Fruit fly (Drosophila melanogaster) whole organism, embryonic: ENCODE measurements around the gene fzo.

Experiments
- Adf1 ChIP-seq: fragments of 200-800 bp; sonication (Bioruptor generic); IDR thresholded peaks from 2 replicates; pipeline ENCODE4 v1.3.6; 2022; ENCODE audit warnings: missing biosample characterization, missing genetic modification characterization
- Atf6 ChIP-seq: fragments of 200-800 bp; sonication (Bioruptor generic); IDR thresholded peaks from 2 replicates; pipeline ENCODE4 v1.3.6; 2022; ENCODE audit warnings: missing biosample characterization, missing genetic modification characterization
- BEAF-32 ChIP-seq: fragments of 200-800 bp; sonication (Bioruptor generic); optimal IDR thresholded peaks from 3 replicates; lab custom pipeline; 2017; ENCODE audit warnings: missing biosample characterization, missing genetic modification characterization, mild to moderate bottlenecking, moderate library complexity, missing genetic modification reagents
- CG12155 ChIP-seq: fragments of 200-800 bp; sonication (Bioruptor generic); optimal IDR thresholded peaks from 3 replicates; lab custom pipeline; 2016; ENCODE audit warnings: missing biosample characterization, missing genetic modification characterization
- CG14441 ChIP-seq: fragments of 200-800 bp; sonication (Bioruptor generic); IDR thresholded peaks from 2 replicates; pipeline ENCODE4 v1.3.6; 2022; ENCODE audit warnings: missing biosample characterization, missing genetic modification characterization
- CG18476 ChIP-seq: fragments of 200-800 bp; sonication (Bioruptor generic); optimal IDR thresholded peaks from 2 replicates; lab custom pipeline; 2016; ENCODE audit warnings: missing biosample characterization, mild to moderate bottlenecking, missing genetic modification characterization
- CG18599 ChIP-seq: fragments of 200-800 bp; sonication (Bioruptor generic); optimal IDR thresholded peaks from 3 replicates; lab custom pipeline; 2017; ENCODE audit warnings: missing biosample characterization, missing genetic modification characterization, mild to moderate bottlenecking, moderate library complexity, missing genetic modification reagents
- CG2120 ChIP-seq: fragments of 200-800 bp; sonication (Bioruptor generic); optimal IDR thresholded peaks from 3 replicates; lab custom pipeline; 2016; ENCODE audit warnings: missing biosample characterization, missing genetic modification characterization
- CG6854 ChIP-seq: fragments of 200-800 bp; sonication (Bioruptor generic); optimal IDR thresholded peaks from 3 replicates; lab custom pipeline; 2017; ENCODE audit warnings: missing biosample characterization, mild to moderate bottlenecking, missing genetic modification characterization
- CG8290 ChIP-seq, 3 experiments: fragments of 200-800 bp; sonication (Bioruptor generic); optimal IDR thresholded peaks; 2 replicates each; lab custom pipeline; 2016 to 2019; ENCODE audit warnings: missing biosample characterization in 3 of 3, missing genetic modification characterization in 3 of 3, mild to moderate bottlenecking in 2 of 3, moderate library complexity in 1 of 3
- CG9215 ChIP-seq: fragments of 200-800 bp; sonication (Bioruptor generic); IDR thresholded peaks from 2 replicates; pipeline ENCODE4 v1.3.6; 2022; ENCODE audit warnings: missing biosample characterization, missing genetic modification characterization
- CG9876 ChIP-seq: fragments of 200-800 bp; sonication (Bioruptor generic); optimal IDR thresholded peaks from 2 replicates; lab custom pipeline; 2016; ENCODE audit warnings: missing biosample characterization, missing genetic modification characterization
- CoRest ChIP-seq: fragments of 200-800 bp; sonication (Bioruptor generic); optimal IDR thresholded peaks from 3 replicates; lab custom pipeline; 2018; ENCODE audit warnings: missing biosample characterization, mild to moderate bottlenecking, missing genetic modification characterization, moderate library complexity
- D19B ChIP-seq: fragments of 200-800 bp; sonication (Bioruptor generic); optimal IDR thresholded peaks from 2 replicates; lab custom pipeline; 2017; ENCODE audit warnings: missing biosample characterization, mild to moderate bottlenecking, missing genetic modification characterization
- Dip2 ChIP-seq: fragments of 200-800 bp; sonication (Bioruptor generic); IDR thresholded peaks from 2 replicates; pipeline ENCODE4 v1.3.6; 2022; ENCODE audit warnings: missing biosample characterization, missing genetic modification characterization
- Dip3 ChIP-seq: fragments of 200-800 bp; sonication (Bioruptor generic); optimal IDR thresholded peaks from 3 replicates; lab custom pipeline; 2016; ENCODE audit warnings: missing biosample characterization, missing genetic modification characterization
- Hand ChIP-seq: fragments of 200-800 bp; sonication (Bioruptor generic); optimal IDR thresholded peaks from 2 replicates; lab custom pipeline; 2017; ENCODE audit warnings: mild to moderate bottlenecking, missing biosample characterization, missing genetic modification reagents, missing genetic modification characterization
- Hmr ChIP-seq: fragments of 200-800 bp; sonication (Bioruptor generic); optimal IDR thresholded peaks from 3 replicates; lab custom pipeline; 2017; ENCODE audit warnings: mild to moderate bottlenecking, missing biosample characterization, missing genetic modification reagents, missing genetic modification characterization
- Meics ChIP-seq: fragments of 200-800 bp; sonication (Bioruptor generic); optimal IDR thresholded peaks from 2 replicates; lab custom pipeline; 2017; ENCODE audit warnings: missing biosample characterization, mild to moderate bottlenecking, missing genetic modification characterization
- Myb ChIP-seq: fragments of 200-800 bp; sonication (Bioruptor generic); optimal IDR thresholded peaks from 2 replicates; lab custom pipeline; 2016; ENCODE audit warnings: missing biosample characterization, missing genetic modification characterization
- PHDP ChIP-seq: fragments of 200-800 bp; sonication (Bioruptor generic); optimal IDR thresholded peaks from 3 replicates; lab custom pipeline; 2018; ENCODE audit warnings: missing biosample characterization, mild to moderate bottlenecking, missing genetic modification characterization, moderate library complexity
- Side ChIP-seq: fragments of 200-800 bp; sonication (Bioruptor generic); optimal IDR thresholded peaks from 2 replicates; lab custom pipeline; 2016; ENCODE audit warnings: missing biosample characterization, missing genetic modification characterization
- Trl ChIP-seq, 3 experiments: fragments of >200 bp in 2 of 3; fragments of 200-800 bp in 1 of 3; sonication (Bioruptor generic) in 1 of 3; optimal IDR thresholded peaks; 2 replicates in 1 of 3; 3 replicates in 2 of 3; lab custom pipeline; 2016 to 2017; ENCODE audit warnings: missing biosample characterization in 1 of 3, missing genetic modification characterization in 1 of 3
- Xbp1 ChIP-seq: fragments of 200-800 bp; sonication (Bioruptor generic); optimal IDR thresholded peaks from 3 replicates; lab custom pipeline; 2016; ENCODE audit warnings: missing biosample characterization, mild to moderate bottlenecking, missing genetic modification characterization
- Xrp1 ChIP-seq: fragments of 200-800 bp; sonication (Bioruptor generic); IDR thresholded peaks from 2 replicates; pipeline ENCODE4 v1.3.6; 2022; ENCODE audit warnings: missing biosample characterization, missing genetic modification characterization
- al ChIP-seq: fragments of 200-800 bp; sonication (Bioruptor generic); IDR thresholded peaks from 2 replicates; pipeline ENCODE4 v1.3.6; 2022; ENCODE audit warnings: missing biosample characterization, missing genetic modification characterization
- disco-r ChIP-seq: fragments of 200-800 bp; sonication (Bioruptor generic); optimal IDR thresholded peaks from 2 replicates; lab custom pipeline; 2016; ENCODE audit warnings: missing biosample characterization, missing genetic modification characterization
- dpn ChIP-seq, 2 experiments: fragments of 200-800 bp; sonication (Bioruptor generic); optimal IDR thresholded peaks; 3 replicates each; lab custom pipeline; 2016; ENCODE audit warnings: missing biosample characterization in 2 of 2, missing genetic modification characterization in 2 of 2
- eve ChIP-seq, 2 experiments: fragments of >200 bp; optimal IDR thresholded peaks; 2 replicates each; lab custom pipeline; 2017; ENCODE audit warnings: missing biosample characterization in 2 of 2, missing genetic modification characterization in 2 of 2
- exex ChIP-seq: fragments of 200-800 bp; sonication (Bioruptor generic); optimal IDR thresholded peaks from 4 replicates; lab custom pipeline; 2018; ENCODE audit warnings: missing biosample characterization, mild to moderate bottlenecking, missing genetic modification characterization, moderate library complexity
- gem ChIP-seq: fragments of 200-800 bp; sonication (Bioruptor generic); optimal IDR thresholded peaks from 2 replicates; lab custom pipeline; 2019; ENCODE audit warnings: missing biosample characterization, mild to moderate bottlenecking, missing genetic modification characterization, moderate library complexity
- grn ChIP-seq: fragments of 200-800 bp; sonication (Bioruptor generic); optimal IDR thresholded peaks from 3 replicates; lab custom pipeline; 2017; ENCODE audit warnings: missing biosample characterization, missing genetic modification characterization
- gro ChIP-seq: fragments of 200-800 bp; sonication (Bioruptor generic); optimal IDR thresholded peaks from 2 replicates; lab custom pipeline; 2016; ENCODE audit warnings: missing biosample characterization, missing genetic modification characterization
- hb ChIP-seq: fragments of 200-800 bp; sonication (Bioruptor generic); IDR thresholded peaks from 3 replicates; pipeline ENCODE4 v1.3.6; 2022; ENCODE audit warnings: missing biosample characterization, missing genetic modification characterization; ENCODE audit not compliant: partially characterized antibody
- ind ChIP-seq: fragments of 200-800 bp; sonication (Bioruptor generic); optimal IDR thresholded peaks from 3 replicates; lab custom pipeline; 2016; ENCODE audit warnings: missing biosample characterization, missing genetic modification characterization
- lola ChIP-seq, 3 experiments: fragments of >200 bp in 2 of 3; fragments of 200-800 bp in 1 of 3; sonication (Bioruptor generic) in 1 of 3; optimal IDR thresholded peaks; 2 replicates each; lab custom pipeline; 2017 to 2019; ENCODE audit warnings: missing biosample characterization in 3 of 3, missing genetic modification characterization in 3 of 3, mild to moderate bottlenecking in 1 of 3, moderate library complexity in 1 of 3
- luna ChIP-seq: fragments of 200-800 bp; sonication (Bioruptor generic); optimal IDR thresholded peaks from 2 replicates; lab custom pipeline; 2016; ENCODE audit warnings: missing biosample characterization, missing genetic modification characterization
- mirr ChIP-seq: fragments of 200-800 bp; sonication (Bioruptor generic); optimal IDR thresholded peaks from 3 replicates; lab custom pipeline; 2018; ENCODE audit warnings: missing biosample characterization, mild to moderate bottlenecking, missing genetic modification characterization
- org-1 ChIP-seq: fragments of 200-800 bp; sonication (Bioruptor generic); optimal IDR thresholded peaks from 2 replicates; lab custom pipeline; 2017; ENCODE audit warnings: missing biosample characterization, missing genetic modification characterization
- pho ChIP-seq: fragments of 200-800 bp; sonication (Bioruptor generic); optimal IDR thresholded peaks from 2 replicates; lab custom pipeline; 2016; ENCODE audit warnings: missing biosample characterization, missing genetic modification characterization
- ranshi ChIP-seq: fragments of 200-800 bp; sonication (Bioruptor generic); IDR thresholded peaks from 2 replicates; pipeline ENCODE4 v1.3.6; 2022; ENCODE audit warnings: missing biosample characterization, missing genetic modification characterization
- scrt ChIP-seq: fragments of 200-800 bp; sonication (Bioruptor generic); optimal IDR thresholded peaks from 2 replicates; lab custom pipeline; 2018; ENCODE audit warnings: missing biosample characterization, mild to moderate bottlenecking, missing genetic modification characterization, moderate library complexity
- slbo ChIP-seq: fragments of 200-800 bp; sonication (Bioruptor generic); IDR thresholded peaks from 2 replicates; pipeline ENCODE4 v1.3.6; 2022; ENCODE audit warnings: missing biosample characterization, missing genetic modification characterization
- tna ChIP-seq: fragments of 200-800 bp; sonication (Bioruptor generic); IDR thresholded peaks from 2 replicates; pipeline ENCODE4 v1.3.6; 2022; ENCODE audit warnings: missing biosample characterization, missing genetic modification characterization; ENCODE audit not compliant: partially characterized antibody
- unc-4 ChIP-seq: fragments of 200-800 bp; sonication (Bioruptor generic); IDR thresholded peaks from 2 replicates; pipeline ENCODE4 v1.3.6; 2022; ENCODE audit warnings: missing biosample characterization, missing genetic modification characterization; ENCODE audit not compliant: partially characterized antibody
- vfl ChIP-seq: fragments of 200-800 bp; sonication (Bioruptor generic); optimal IDR thresholded peaks from 2 replicates; lab custom pipeline; 2016; ENCODE audit warnings: missing biosample characterization, missing genetic modification characterization
- vvl ChIP-seq: fragments of 200-800 bp; sonication (Bioruptor generic); IDR thresholded peaks from 2 replicates; pipeline ENCODE4 v1.3.6; 2022; ENCODE audit warnings: missing biosample characterization, missing genetic modification characterization
- zfh2 ChIP-seq: fragments of 200-800 bp; sonication (Bioruptor generic); optimal IDR thresholded peaks from 2 replicates; lab custom pipeline; 2016; ENCODE audit warnings: missing biosample characterization, missing genetic modification characterization

The fzo gene

dm6 chr3R:23228605-23229264, 24.9 kb upstream of the fzo start (continued):
- TF ChIP-seq Dip3 (GFP tag; lab: Kevin White, UChicago) = peak; percentile 16
- TF ChIP-seq disco-r = no peak
- peak; percentile 61 for TF ChIP-seq slbo
- peak; percentile 23 for TF ChIP-seq Hand (GFP tag; lab: Kevin White, UChicago)
- TF ChIP-seq Myb (GFP tag; lab: Kevin White, UChicago) = peak; percentile 36
- no peak for TF ChIP-seq CG8290 (GFP tag; optimal IDR thresholded peaks at IDR 0.05; lab: Kevin White, UChicago)
- no peak for TF ChIP-seq CG8290 (tag; optimal IDR thresholded peaks at IDR 0.05; lab: Kevin White, UChicago)
- no peak for TF ChIP-seq unc-4 (GFP tag; lab: Robert Waterston, UW)
- peak in 1 of 2 experiments; percentile 74 for TF ChIP-seq Trl (optimal IDR thresholded peaks at IDR 0.05; lab: Kevin White, UChicago)
- no peak for TF ChIP-seq Trl (GFP tag; optimal IDR thresholded peaks at IDR 0.05; lab: Kevin White, UChicago)
- peak; percentile 53 for TF ChIP-seq Hmr (GFP tag; lab: Kevin White, UChicago)
- peak; percentile 43 for TF ChIP-seq ind (GFP tag; lab: Kevin White, UChicago)
- peak; percentile 54 for TF ChIP-seq gro (GFP tag; lab: Kevin White, UChicago)
- TF ChIP-seq gem (tag; lab: Kevin White, UChicago) = peak; percentile 36
- no peak for TF ChIP-seq eve (GFP tag; optimal IDR thresholded peaks at IDR 0.05; lab: Kevin White, UChicago)
- TF ChIP-seq al = peak; percentile 24; the same call in 1 of the 2 replicates
- TF ChIP-seq vfl (GFP tag; lab: Kevin White, UChicago) = peak; percentile 30
- TF ChIP-seq ranshi (GFP tag; lab: Robert Waterston, UW) = 0 out of 2 replicates have a peak, but pooled peaks have one; percentile 18
- peak; percentile 6 for TF ChIP-seq scrt (GFP tag; lab: Kevin White, UChicago)
- no peak for TF ChIP-seq lola (GFP tag; optimal IDR thresholded peaks at IDR 0.05; lab: Kevin White, UChicago)
- TF ChIP-seq vvl (GFP tag; lab: Robert Waterston, UW) = peak; percentile 71; the same call in 1 of the 2 replicates
- no peak for TF ChIP-seq BEAF-32 (GFP tag; lab: Kevin White, UChicago)
- no peak for TF ChIP-seq Dip2 (GFP tag; lab: Robert Waterston, UW)
- TF ChIP-seq CG6854 (GFP tag; lab: Kevin White, UChicago) = peak; percentile 13
- no peak for TF ChIP-seq tna
- TF ChIP-seq Xbp1 (GFP tag; lab: Kevin White, UChicago) = no peak
- TF ChIP-seq CG2120 (GFP tag; lab: Kevin White, UChicago) = peak; percentile 81
- peak; percentile 68 for TF ChIP-seq zfh2 (GFP tag; lab: Kevin White, UChicago)
- TF ChIP-seq CG9876 = no peak
- peak; percentile 93 for TF ChIP-seq mirr
- no peak for TF ChIP-seq hb (GFP tag; lab: Robert Waterston, UW)
- peak; percentile 35 for TF ChIP-seq CG12155 (GFP tag; lab: Kevin White, UChicago)
- TF ChIP-seq CG14441 (GFP tag; lab: Robert Waterston, UW) = 0 out of 2 replicates have a peak, but pooled peaks have one; percentile 7
- peak; percentile 27; the same call in 1 of the 2 replicates for TF ChIP-seq Adf1
- peak; percentile 35 for TF ChIP-seq D19B (GFP tag; lab: Kevin White, UChicago)
- TF ChIP-seq org-1 (GFP tag; lab: Kevin White, UChicago) = peak; percentile 26
- no peak for TF ChIP-seq Xrp1 (GFP tag; lab: Robert Waterston, UW)
- peak; percentile 51 for TF ChIP-seq pho (GFP tag; lab: Kevin White, UChicago)
- peak; percentile 10 for TF ChIP-seq CoRest (tag; lab: Kevin White, UChicago)
- 0 out of 2 replicates have a peak, but pooled peaks have one; percentile 39 for TF ChIP-seq CG9215 (GFP tag; lab: Robert Waterston, UW)
- no peak for TF ChIP-seq luna (GFP tag; lab: Kevin White, UChicago)
- TF ChIP-seq grn (GFP tag; lab: Kevin White, UChicago) = peak; percentile 18
- peak; percentile 13 for TF ChIP-seq PHDP (tag; lab: Kevin White, UChicago)
- no peak for TF ChIP-seq CG18476 (GFP tag; lab: Kevin White, UChicago)
- TF ChIP-seq Side = peak; percentile 37
- TF ChIP-seq exex (tag; lab: Kevin White, UChicago) = peak; percentile 96
- TF ChIP-seq dpn (GFP tag; optimal IDR thresholded peaks at IDR 0.05; lab: Kevin White, UChicago) = peak in 1 of 2 experiments; percentile 10
- TF ChIP-seq Atf6 (GFP tag; lab: Robert Waterston, UW) = peak; percentile 44; the same call in 1 of the 2 replicates
- peak; percentile 74 for TF ChIP-seq CG18599
- peak; percentile 65 for TF ChIP-seq Meics
